Fruit fly (Drosophila melanogaster): ENCODE data around the gene Ube4A.
A peak's percentile ranks its signal among the peaks of the same experiment; 100 is the strongest.

The Ube4A gene

DNA sequence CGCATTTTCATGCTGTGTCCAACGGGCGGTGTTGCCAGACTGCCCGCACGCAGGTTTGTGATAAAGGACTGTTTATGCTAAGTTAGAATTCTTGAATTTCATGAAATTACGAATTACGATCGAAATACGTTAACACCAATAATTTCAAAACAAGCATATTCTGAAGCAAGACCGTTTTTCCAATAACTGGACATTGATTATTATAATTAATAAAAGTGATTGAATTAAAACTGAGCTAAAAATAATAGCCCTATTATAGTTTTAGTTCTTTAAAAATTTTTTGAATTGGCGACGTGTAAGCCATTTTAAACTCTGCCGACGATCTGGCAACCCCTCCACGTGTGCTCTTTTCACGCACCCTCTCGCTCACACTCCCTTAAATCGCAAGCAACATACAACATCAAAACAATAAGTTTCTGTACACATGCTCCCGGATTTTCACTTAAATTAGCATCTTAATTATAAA is 10.1 kb upstream of the Ube4A start (continued):
- TF ChIP-seq trem (tag; optimal IDR thresholded peaks at IDR 0.05) (peak; percentile 90), CG10543 (GFP tag; optimal IDR thresholded peaks at IDR 0.05) (peak; percentile 97), CG6272 (GFP tag; IDR thresholded peaks at IDR 0.05) (peak; percentile 80), insv (GFP tag; optimal IDR thresholded peaks at IDR 0.05) (peak; percentile 10 to 80), Hr39 (optimal IDR thresholded peaks at IDR 0.05) (no peak), Ada2b (GFP tag; IDR thresholded peaks at IDR 0.05) (peak; percentile 91), CG4328 (GFP tag; optimal IDR thresholded peaks at IDR 0.05) (peak; percentile 96), CG12219 (GFP tag; optimal IDR thresholded peaks at IDR 0.05) (peak; percentile 92), CG4854 (GFP tag; optimal IDR thresholded peaks at IDR 0.05) (peak; percentile 90), CG2199 (GFP tag; IDR thresholded peaks at IDR 0.05) (peak; percentile 86; the same call in 1 of the 3 replicates), CG18619 (GFP tag; optimal IDR thresholded peaks at IDR 0.05) (peak; percentile 95), NFAT (GFP tag; IDR thresholded peaks at IDR 0.05) (peak; percentile 72; the same call in 1 of the 2 replicates), CG5245 (GFP tag; optimal IDR thresholded peaks at IDR 0.05) (peak; percentile 88), slou (GFP tag; optimal IDR thresholded peaks at IDR 0.05) (peak; percentile 91), Dbx (GFP tag; IDR thresholded peaks at IDR 0.05) (peak; percentile 94), Ravus (GFP tag; IDR thresholded peaks at IDR 0.05) (peak; percentile 74), twi (tag; optimal IDR thresholded peaks at IDR 0.05) (peak; percentile 92), Oli (tag; optimal IDR thresholded peaks at IDR 0.05) (peak; percentile 96), Abd-B (GFP tag; optimal IDR thresholded peaks at IDR 0.05) (peak; percentile 95), ase (GFP tag; IDR thresholded peaks at IDR 0.05) (peak; percentile 86), CG3281 (GFP tag; optimal IDR thresholded peaks at IDR 0.05) (peak; percentile 97), Drgx (GFP tag; IDR thresholded peaks at IDR 0.05) (peak; percentile 94), CG6791 (GFP tag; IDR thresholded peaks at IDR 0.05; ENCODE audit: partially characterized antibody) (no peak), fru (optimal IDR thresholded peaks at IDR 0.05) (no peak), grau (tag; optimal IDR thresholded peaks at IDR 0.05) (peak; percentile 96), eyg (GFP tag; optimal IDR thresholded peaks at IDR 0.05) (peak; percentile 78), Hmr (GFP tag; optimal IDR thresholded peaks at IDR 0.05) (peak; percentile 97), CG6654 (GFP tag; optimal IDR thresholded peaks at IDR 0.05) (peak; percentile 83), CG10654 (GFP tag; optimal IDR thresholded peaks at IDR 0.05) (peak; percentile 94), HLH54F (GFP tag; optimal IDR thresholded peaks at IDR 0.05) (peak; percentile 92), MBD-R2 (GFP tag; IDR thresholded peaks at IDR 0.05) (peak; percentile 79)

DNA sequence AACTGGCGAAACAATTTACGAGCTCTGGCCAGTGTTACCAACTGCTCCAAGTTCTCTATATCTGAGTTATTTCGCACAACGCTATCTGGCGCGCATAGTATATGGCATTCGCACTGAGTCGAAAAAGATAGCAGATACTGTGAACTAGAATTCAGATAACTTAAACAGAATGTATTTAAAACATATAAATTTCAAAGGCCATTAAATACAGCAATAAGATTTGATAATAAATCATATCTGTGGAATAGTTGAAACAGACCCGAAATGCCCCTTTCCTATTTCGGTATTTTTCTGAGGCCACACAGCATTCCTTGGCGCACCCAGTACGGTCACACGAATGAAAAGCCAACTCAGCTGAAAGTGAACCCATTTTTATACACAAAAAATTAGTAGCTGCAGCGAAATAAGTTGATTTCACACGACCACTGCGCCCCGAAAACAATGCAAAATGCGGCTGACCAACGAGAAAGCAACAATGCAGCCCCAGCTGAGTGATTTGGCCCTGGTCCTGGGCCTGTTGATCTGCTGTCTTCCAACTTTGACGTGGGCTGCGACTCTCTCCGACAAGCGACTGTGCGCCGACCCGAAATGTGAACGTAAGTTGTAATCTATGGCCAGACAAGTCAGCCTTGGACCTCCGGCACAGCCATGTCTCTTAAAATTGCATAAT is 9.1 kb upstream of the Ube4A start, which contains the start of the genes CG31635 and Tango1:
CG31635 (minus strand) TSS at position 30 of the 670 bp plus-strand sequence.
Tango1 (plus strand) TSS at position 304 of the 670 bp plus-strand sequence.
- peak; percentile 10 for TF ChIP-seq dmrt11E (tag; optimal IDR thresholded peaks at IDR 0.05)
- TF ChIP-seq CG12659 (GFP tag; optimal IDR thresholded peaks at IDR 0.05), result peak; percentile 71
- TF ChIP-seq MTF-1 (GFP tag; optimal IDR thresholded peaks at IDR 0.05; ENCODE audit: borderline replicate concordance), result no peak
- TF ChIP-seq Dp (GFP tag; optimal IDR thresholded peaks at IDR 0.05), result peak; percentile 65
- TF ChIP-seq PHDP (tag; optimal IDR thresholded peaks at IDR 0.05), result no peak
- no peak for TF ChIP-seq CG14014 (GFP tag; IDR thresholded peaks at IDR 0.05)
- peak; percentile 96 for TF ChIP-seq gfzf (GFP tag; optimal IDR thresholded peaks at IDR 0.05)
- TF ChIP-seq pzg (GFP tag; optimal IDR thresholded peaks at IDR 0.05), result peak; percentile 89
- peak; percentile 98 for TF ChIP-seq Sin3A (optimal IDR thresholded peaks at IDR 0.05)
- peak; percentile 26; the same call in 1 of the 3 replicates for TF ChIP-seq Aef1 (GFP tag; IDR thresholded peaks at IDR 0.05)
- no peak for TF ChIP-seq bab2 (GFP tag; optimal IDR thresholded peaks at IDR 0.05)
- peak; percentile 19; the same call in 1 of the 2 replicates for TF ChIP-seq E2f1 (GFP tag; IDR thresholded peaks at IDR 0.05)
- TF ChIP-seq CG10543 (GFP tag; optimal IDR thresholded peaks at IDR 0.05), result peak; percentile 31
- TF ChIP-seq CG8359 (GFP tag; optimal IDR thresholded peaks at IDR 0.05; ENCODE audit: borderline replicate concordance), result no peak
- peak; percentile 35 to 37 for TF ChIP-seq Pdp1 (GFP tag; optimal IDR thresholded peaks at IDR 0.05)
- 0 out of 3 replicates have a peak, but pooled peaks have one; percentile 52 for TF ChIP-seq Dbx (GFP tag; IDR thresholded peaks at IDR 0.05)
- TF ChIP-seq tll (GFP tag; optimal IDR thresholded peaks at IDR 0.05), result peak in 1 of 2 experiments; percentile 2
- peak; percentile 30 for TF ChIP-seq CG30403 (GFP tag; optimal IDR thresholded peaks at IDR 0.05)
- TF ChIP-seq ap (GFP tag; IDR thresholded peaks at IDR 0.05), result no peak
- peak; percentile 50 for TF ChIP-seq BEAF-32 (GFP tag; optimal IDR thresholded peaks at IDR 0.05)
- TF ChIP-seq dysf (GFP tag; IDR thresholded peaks at IDR 0.05), result 0 out of 3 replicates have a peak, but pooled peaks have one; percentile 22
